Fruit fly (Drosophila melanogaster): ENCODE results near the gene CG6083.

- TF ChIP-seq kay (GFP tag; ENCODE audit: borderline replicate concordance) (no peak), toe (GFP tag; optimal IDR thresholded peaks at IDR 0.05) (peak; percentile 51), cic (GFP tag; optimal IDR thresholded peaks at IDR 0.05) (no peak), CG33017 (tag; optimal IDR thresholded peaks at IDR 0.05) (peak; percentile 77), tj (GFP tag; optimal IDR thresholded peaks at IDR 0.05) (no peak), Hr96 (GFP tag; optimal IDR thresholded peaks at IDR 0.05) (peak; percentile 35)
These were observed 30.3 kb upstream of the CG6083 start for dm6 chr3L:11656189-11656588.

Measured in whole organism, adult.